Fruit fly (Drosophila melanogaster) whole organism, embryonic: ENCODE measurements around the gene topi.

Experiments
- CG10267 ChIP-seq: fragments of 200-800 bp; sonication (Bioruptor generic); optimal IDR thresholded peaks from 2 replicates; lab custom pipeline; 2018; ENCODE audit warnings: missing biosample characterization, mild to moderate bottlenecking, missing genetic modification characterization, moderate library complexity
- CG10462 ChIP-seq: fragments of 200-800 bp; sonication (Bioruptor generic); optimal IDR thresholded peaks from 2 replicates; lab custom pipeline; 2016; ENCODE audit warnings: missing biosample characterization, missing genetic modification characterization
- CG10654 ChIP-seq: fragments of 200-800 bp; sonication (Bioruptor generic); optimal IDR thresholded peaks from 2 replicates; lab custom pipeline; 2016; ENCODE audit warnings: missing biosample characterization, missing genetic modification characterization
- CG12659 ChIP-seq: fragments of 200-800 bp; sonication (Bioruptor generic); optimal IDR thresholded peaks from 3 replicates; lab custom pipeline; 2017; ENCODE audit warnings: mild to moderate bottlenecking, missing biosample characterization, missing genetic modification reagents, missing genetic modification characterization
- CG12769 ChIP-seq: fragments of 200-800 bp; sonication (Bioruptor generic); optimal IDR thresholded peaks from 2 replicates; lab custom pipeline; 2019; ENCODE audit warnings: missing biosample characterization, mild to moderate bottlenecking, missing genetic modification characterization, moderate library complexity
- CG14667 ChIP-seq: fragments of 200-800 bp; sonication (Bioruptor generic); IDR thresholded peaks from 2 replicates; pipeline ENCODE4 v1.3.6; 2022; ENCODE audit warnings: missing biosample characterization, missing genetic modification characterization
- CG14860 ChIP-seq: fragments of 200-800 bp; sonication (Bioruptor generic); IDR thresholded peaks from 3 replicates; pipeline ENCODE4 v1.3.6; 2022; ENCODE audit warnings: missing biosample characterization, missing genetic modification characterization; ENCODE audit not compliant: partially characterized antibody
- CG15479 ChIP-seq: fragments of 200-800 bp; sonication (Bioruptor generic); optimal IDR thresholded peaks from 3 replicates; lab custom pipeline; 2019; ENCODE audit warnings: missing biosample characterization, mild to moderate bottlenecking, missing genetic modification characterization, moderate library complexity
- CG16863 ChIP-seq: fragments of 200-800 bp; sonication (Bioruptor generic); optimal IDR thresholded peaks from 3 replicates; lab custom pipeline; 2016; ENCODE audit warnings: missing biosample characterization, missing genetic modification characterization
- CG17186 ChIP-seq: fragments of 200-800 bp; sonication (Bioruptor generic); optimal IDR thresholded peaks from 3 replicates; lab custom pipeline; 2017; ENCODE audit warnings: missing biosample characterization, missing genetic modification reagents, missing genetic modification characterization
- CG1792 ChIP-seq: fragments of 200-800 bp; sonication (Bioruptor generic); optimal IDR thresholded peaks from 2 replicates; lab custom pipeline; 2016; ENCODE audit warnings: missing biosample characterization, missing genetic modification characterization
- CG18262 ChIP-seq: fragments of 200-800 bp; optimal IDR thresholded peaks from 3 replicates; lab custom pipeline; 2019; ENCODE audit warnings: missing biosample characterization, mild to moderate bottlenecking, missing genetic modification characterization, moderate library complexity
- CG18476 ChIP-seq: fragments of 200-800 bp; sonication (Bioruptor generic); optimal IDR thresholded peaks from 2 replicates; lab custom pipeline; 2016; ENCODE audit warnings: missing biosample characterization, mild to moderate bottlenecking, missing genetic modification characterization
- CG18619 ChIP-seq: fragments of 200-800 bp; sonication (Bioruptor generic); optimal IDR thresholded peaks from 3 replicates; lab custom pipeline; 2017; ENCODE audit warnings: missing biosample characterization, mild to moderate bottlenecking, missing genetic modification characterization
- CG2116 ChIP-seq: fragments of 200-800 bp; sonication (Bioruptor generic); optimal IDR thresholded peaks from 3 replicates; lab custom pipeline; 2018; ENCODE audit warnings: missing biosample characterization, mild to moderate bottlenecking, missing genetic modification characterization
- CG2199 ChIP-seq: fragments of 200-800 bp; sonication (Bioruptor generic); IDR thresholded peaks from 3 replicates; pipeline ENCODE4 v1.3.6; 2022; ENCODE audit warnings: missing biosample characterization, missing genetic modification characterization
- CG3281 ChIP-seq: fragments of 200-800 bp; sonication (Bioruptor generic); optimal IDR thresholded peaks from 3 replicates; lab custom pipeline; 2017; ENCODE audit warnings: missing biosample characterization, mild to moderate bottlenecking, missing genetic modification characterization
- CG34224 ChIP-seq: fragments of 200-800 bp; sonication (Bioruptor generic); IDR thresholded peaks from 3 replicates; pipeline ENCODE4 v1.3.6; 2022; ENCODE audit warnings: missing biosample characterization, missing genetic modification characterization; ENCODE audit not compliant: partially characterized antibody
- CG4617 ChIP-seq: fragments of 200-800 bp; sonication (Bioruptor generic); optimal IDR thresholded peaks from 3 replicates; lab custom pipeline; 2016; ENCODE audit warnings: missing biosample characterization, missing genetic modification characterization, borderline replicate concordance
- CG7556 ChIP-seq: fragments of 200-800 bp; sonication (Bioruptor generic); optimal IDR thresholded peaks from 2 replicates; lab custom pipeline; 2017; ENCODE audit warnings: missing biosample characterization, mild to moderate bottlenecking, missing genetic modification characterization
- CG8290 ChIP-seq, 3 experiments: fragments of 200-800 bp; sonication (Bioruptor generic); optimal IDR thresholded peaks; 2 replicates each; lab custom pipeline; 2016 to 2019; ENCODE audit warnings: missing biosample characterization in 3 of 3, missing genetic modification characterization in 3 of 3, mild to moderate bottlenecking in 2 of 3, moderate library complexity in 1 of 3
- CG9215 ChIP-seq: fragments of 200-800 bp; sonication (Bioruptor generic); IDR thresholded peaks from 2 replicates; pipeline ENCODE4 v1.3.6; 2022; ENCODE audit warnings: missing biosample characterization, missing genetic modification characterization
- CG9437 ChIP-seq: fragments of 200-800 bp; sonication (Bioruptor generic); optimal IDR thresholded peaks from 2 replicates; lab custom pipeline; 2018; ENCODE audit warnings: missing biosample characterization, mild to moderate bottlenecking, missing genetic modification characterization
- CTCF ChIP-seq: fragments of 200-800 bp; sonication (Bioruptor generic); optimal IDR thresholded peaks from 2 replicates; lab custom pipeline; 2017; ENCODE audit warnings: missing biosample characterization, mild to moderate bottlenecking, missing genetic modification characterization, moderate library complexity
- Dref ChIP-seq: fragments of 200-800 bp; sonication (Bioruptor generic); IDR thresholded peaks from 2 replicates; pipeline ENCODE4 v1.3.6; 2022; ENCODE audit warnings: missing biosample characterization, missing genetic modification characterization
- Gsc ChIP-seq: fragments of 200-800 bp; sonication (Bioruptor generic); IDR thresholded peaks from 2 replicates; pipeline ENCODE4 v1.3.6; 2022; ENCODE audit warnings: missing biosample characterization, missing genetic modification characterization
- MBD-R2 ChIP-seq: fragments of 200-800 bp; sonication (Bioruptor generic); IDR thresholded peaks from 2 replicates; pipeline ENCODE4 v1.3.6; 2022; ENCODE audit warnings: missing biosample characterization, missing genetic modification characterization
- MESR4 ChIP-seq: fragments of 200-800 bp; sonication (Bioruptor generic); optimal IDR thresholded peaks from 2 replicates; lab custom pipeline; 2018; ENCODE audit warnings: missing biosample characterization, mild to moderate bottlenecking, missing genetic modification characterization, moderate library complexity
- NK7.1 ChIP-seq: fragments of 200-800 bp; sonication (Bioruptor generic); optimal IDR thresholded peaks from 3 replicates; lab custom pipeline; 2016; ENCODE audit warnings: missing biosample characterization, missing genetic modification characterization
- Opbp ChIP-seq: fragments of 200-800 bp; sonication (Bioruptor generic); IDR thresholded peaks from 3 replicates; pipeline ENCODE4 v1.3.6; 2022; ENCODE audit warnings: missing biosample characterization, missing genetic modification characterization; ENCODE audit not compliant: partially characterized antibody
- PHDP ChIP-seq: fragments of 200-800 bp; sonication (Bioruptor generic); optimal IDR thresholded peaks from 3 replicates; lab custom pipeline; 2018; ENCODE audit warnings: missing biosample characterization, mild to moderate bottlenecking, missing genetic modification characterization, moderate library complexity
- Pdp1 ChIP-seq, 2 experiments: fragments of 200-800 bp; sonication (Bioruptor generic); optimal IDR thresholded peaks; 3 replicates each; lab custom pipeline; 2016; ENCODE audit warnings: missing biosample characterization in 2 of 2, missing genetic modification characterization in 2 of 2, mild to moderate bottlenecking in 1 of 2, moderate library complexity in 1 of 2
- amos ChIP-seq: fragments of 200-800 bp; sonication (Bioruptor generic); IDR thresholded peaks from 2 replicates; pipeline ENCODE4 v1.3.6; 2022; ENCODE audit warnings: missing biosample characterization, missing genetic modification characterization; ENCODE audit not compliant: partially characterized antibody
- ato ChIP-seq: fragments of 200-800 bp; sonication (Bioruptor generic); IDR thresholded peaks from 2 replicates; pipeline ENCODE4 v1.3.6; 2022; ENCODE audit warnings: missing biosample characterization, missing genetic modification characterization; ENCODE audit not compliant: partially characterized antibody
- bbx ChIP-seq: fragments of 200-800 bp; sonication (Bioruptor generic); IDR thresholded peaks from 2 replicates; pipeline ENCODE4 v1.3.6; 2022; ENCODE audit warnings: missing biosample characterization, missing genetic modification characterization; ENCODE audit not compliant: partially characterized antibody
- chinmo ChIP-seq: fragments of 200-800 bp; sonication (Bioruptor generic); IDR thresholded peaks from 4 replicates; pipeline ENCODE4 v1.3.6; 2022; ENCODE audit warnings: missing biosample characterization, missing genetic modification characterization; ENCODE audit not compliant: partially characterized antibody
- dati ChIP-seq: fragments of 200-800 bp; sonication (Bioruptor generic); IDR thresholded peaks from 2 replicates; pipeline ENCODE4 v1.3.6; 2022; ENCODE audit warnings: missing biosample characterization, missing genetic modification characterization
- gsb-n ChIP-seq: fragments of 200-800 bp; sonication (Bioruptor generic); optimal IDR thresholded peaks from 3 replicates; lab custom pipeline; 2018; ENCODE audit warnings: missing biosample characterization, mild to moderate bottlenecking, missing genetic modification characterization
- kay ChIP-seq: fragments of 200-800 bp; sonication (Bioruptor generic); optimal IDR thresholded peaks from 2 replicates; lab custom pipeline; 2016; ENCODE audit warnings: missing biosample characterization, missing genetic modification characterization
- nerfin-1 ChIP-seq: fragments of 200-800 bp; sonication (Bioruptor generic); optimal IDR thresholded peaks from 3 replicates; lab custom pipeline; 2019; ENCODE audit warnings: missing biosample characterization, mild to moderate bottlenecking, missing genetic modification characterization, moderate library complexity
- nerfin-2 ChIP-seq: fragments of 200-800 bp; sonication (Bioruptor generic); IDR thresholded peaks from 2 replicates; pipeline ENCODE4 v1.3.6; 2022; ENCODE audit warnings: missing biosample characterization, missing genetic modification characterization; ENCODE audit not compliant: partially characterized antibody
- phol ChIP-seq: fragments of 200-800 bp; sonication (Bioruptor generic); optimal IDR thresholded peaks from 3 replicates; lab custom pipeline; 2018; ENCODE audit warnings: missing biosample characterization, mild to moderate bottlenecking, missing genetic modification characterization, moderate library complexity
- ro ChIP-seq: fragments of 200-800 bp; sonication (Bioruptor generic); IDR thresholded peaks from 2 replicates; pipeline ENCODE4 v1.3.6; 2022; ENCODE audit warnings: missing biosample characterization, missing genetic modification characterization
- seq ChIP-seq: fragments of 200-800 bp; sonication (Bioruptor generic); IDR thresholded peaks from 2 replicates; pipeline ENCODE4 v1.3.6; 2022; ENCODE audit warnings: missing biosample characterization, missing genetic modification characterization
- ssp ChIP-seq: fragments of 200-800 bp; sonication (Bioruptor generic); IDR thresholded peaks from 2 replicates; pipeline ENCODE4 v1.3.6; 2022; ENCODE audit warnings: missing biosample characterization, missing genetic modification characterization
- tna ChIP-seq: fragments of 200-800 bp; sonication (Bioruptor generic); IDR thresholded peaks from 2 replicates; pipeline ENCODE4 v1.3.6; 2022; ENCODE audit warnings: missing biosample characterization, missing genetic modification characterization; ENCODE audit not compliant: partially characterized antibody

topi gene

DNA sequence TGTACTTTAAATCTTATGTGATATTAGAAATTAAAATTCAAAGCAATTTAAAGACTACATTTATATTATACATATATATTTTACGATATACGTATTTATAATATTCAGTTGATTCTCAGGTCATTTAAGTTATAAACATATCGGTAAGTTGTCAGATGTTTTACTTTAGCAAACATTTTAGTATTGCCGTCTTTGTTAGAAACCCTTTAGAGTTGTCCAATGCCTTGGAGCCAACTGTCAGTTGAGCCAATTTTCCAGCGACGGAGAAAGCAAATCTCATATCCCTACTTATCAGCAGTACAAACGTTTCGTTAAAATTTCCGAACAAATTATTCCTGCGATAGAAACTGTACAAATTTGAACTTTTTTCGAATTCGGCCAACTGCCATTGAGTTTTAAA, at the start of gene topi:
TSS of gene topi (plus strand) at position 301 of the 400 bp plus-strand sequence.
- TF ChIP-seq CG7556 (GFP tag; lab: Kevin White, UChicago), result no peak
- no peak for TF ChIP-seq CG8290 (GFP tag; optimal IDR thresholded peaks at IDR 0.05; lab: Kevin White, UChicago)
- no peak for TF ChIP-seq CG8290 (tag; optimal IDR thresholded peaks at IDR 0.05; lab: Kevin White, UChicago)
- TF ChIP-seq CG14667 (GFP tag; lab: Robert Waterston, UW), result no peak

- peak; percentile 43 for TF ChIP-seq CG10267 (tag; lab: Kevin White, UChicago)
- peak; percentile 80 for TF ChIP-seq CG2116
- TF ChIP-seq CG18476, result no peak
- TF ChIP-seq Dref (GFP tag; lab: Robert Waterston, UW), result peak; percentile 89
- no peak for TF ChIP-seq PHDP (tag; lab: Kevin White, UChicago)
- TF ChIP-seq nerfin-2, result peak; percentile 61; the same call in 1 of the 2 replicates
- peak; percentile 74 for TF ChIP-seq CG34224 (GFP tag; lab: Robert Waterston, UW)
- peak; percentile 87 for TF ChIP-seq Opbp (GFP tag; lab: Robert Waterston, UW)
- no peak for TF ChIP-seq CG12769
- no peak for TF ChIP-seq CG10462 (GFP tag; lab: Kevin White, UChicago)
- peak; percentile 56 for TF ChIP-seq CG15479 (GFP tag; lab: Kevin White, UChicago)
- TF ChIP-seq CG18619 (GFP tag; lab: Kevin White, UChicago), result no peak
- TF ChIP-seq kay (GFP tag; lab: Kevin White, UChicago), result no peak
- TF ChIP-seq nerfin-1 (tag; lab: Kevin White, UChicago), result peak; percentile 89
- no peak for TF ChIP-seq gsb-n (tag; lab: Kevin White, UChicago)
- TF ChIP-seq CG10654 (GFP tag; lab: Kevin White, UChicago), result no peak
- no peak for TF ChIP-seq dati (GFP tag; lab: Robert Waterston, UW)
- TF ChIP-seq CG3281 (GFP tag; lab: Kevin White, UChicago), result no peak
- peak; percentile 77 for TF ChIP-seq CG12659 (GFP tag; lab: Kevin White, UChicago)
- TF ChIP-seq CG2199 (GFP tag; lab: Robert Waterston, UW), result no peak
- TF ChIP-seq NK7.1, result no peak
- no peak for TF ChIP-seq ssp (GFP tag; lab: Robert Waterston, UW)
- no peak for TF ChIP-seq CG18262 (tag; lab: Kevin White, UChicago)
- no peak for TF ChIP-seq Pdp1 (GFP tag; optimal IDR thresholded peaks at IDR 0.05; lab: Kevin White, UChicago)
- TF ChIP-seq CG14860 (GFP tag; lab: Robert Waterston, UW), result peak; percentile 66; the same call in 2 of the 3 replicates
- TF ChIP-seq bbx, result peak; percentile 82
- peak; percentile 24 for TF ChIP-seq CG17186 (GFP tag; lab: Kevin White, UChicago)
- peak; percentile 24 for TF ChIP-seq CG16863 (GFP tag; lab: Kevin White, UChicago)
- TF ChIP-seq CG9437 (GFP tag; lab: Kevin White, UChicago), result peak; percentile 83
- TF ChIP-seq CG9215 (GFP tag; lab: Robert Waterston, UW), result no peak
- TF ChIP-seq ro, result no peak
- peak; percentile 88 for TF ChIP-seq CG4617 (GFP tag; lab: Kevin White, UChicago)
- no peak for TF ChIP-seq seq (GFP tag; lab: Robert Waterston, UW)
- peak; percentile 72; the same call in 1 of the 4 replicates for TF ChIP-seq chinmo (GFP tag; lab: Robert Waterston, UW)
- TF ChIP-seq ato (GFP tag; lab: Robert Waterston, UW), result peak; percentile 73
- peak; percentile 34 for TF ChIP-seq CTCF
- peak; percentile 36 for TF ChIP-seq CG1792 (GFP tag; lab: Kevin White, UChicago)
- TF ChIP-seq MBD-R2 (GFP tag; lab: Robert Waterston, UW), result peak; percentile 54
- peak; percentile 90 for TF ChIP-seq amos (GFP tag; lab: Robert Waterston, UW)
- peak; percentile 77 for TF ChIP-seq tna (GFP tag; lab: Robert Waterston, UW)
- peak; percentile 42 for TF ChIP-seq phol (tag; lab: Kevin White, UChicago)
- no peak for TF ChIP-seq Gsc (GFP tag; lab: Robert Waterston, UW)
- TF ChIP-seq MESR4, result peak; percentile 92
Measured at dm6 chr3R:9725121-9725956, 49.6 kb upstream of the topi start, which contains the start of gene hyd. TSS of gene hyd (minus strand) at chr3R:9725615.
